Worm (Caenorhabditis elegans): Measurements from ENCODE around the gene mask-1.

DNA sequence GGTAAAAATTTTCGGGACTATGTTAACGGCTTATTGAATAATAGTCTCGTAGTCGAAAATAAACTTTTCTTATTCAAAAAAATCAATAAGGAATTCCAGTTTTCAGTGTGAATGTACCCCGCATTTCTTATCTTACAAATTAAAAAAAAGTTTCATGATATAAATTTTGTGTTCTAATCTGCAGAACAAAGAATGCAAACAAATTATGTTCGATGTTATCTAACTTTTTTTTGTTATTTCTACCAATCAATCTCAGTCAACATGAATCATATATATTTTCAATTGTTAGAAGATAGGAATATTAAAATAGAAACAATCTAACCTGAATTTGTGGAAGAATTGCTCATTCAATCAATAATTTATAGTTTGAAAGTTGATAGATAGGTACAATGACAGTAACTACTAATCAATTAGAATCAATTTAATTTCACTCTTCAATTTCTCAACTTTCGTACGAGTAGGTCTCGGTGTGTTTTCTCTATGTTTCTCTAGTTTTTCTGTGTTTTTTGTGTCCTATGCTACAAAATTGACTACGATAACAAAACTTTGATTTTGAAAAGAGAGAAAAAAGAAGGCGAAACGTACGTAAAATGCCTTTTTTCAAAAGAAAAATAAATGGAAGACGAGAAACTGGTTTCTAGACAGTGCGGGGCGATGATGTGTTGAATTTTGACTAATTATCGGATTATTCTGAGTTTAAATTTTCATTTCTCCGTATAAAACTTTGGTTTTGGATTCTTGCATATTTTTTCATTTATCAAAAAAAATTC, 24.6 kb upstream of the mask-1 start, which contains the start of the genes unc-43 and Y43C5B.3:
- no peak for TF ChIP-seq elt-1 (tag; optimal IDR thresholded peaks at IDR 0.05; ENCODE audit: borderline replicate concordance, insufficient read depth)
- no peak for TF ChIP-seq nhr-28 (tag; optimal IDR thresholded peaks at IDR 0.05)
- no peak for TF ChIP-seq unc-39 (tag; optimal IDR thresholded peaks at IDR 0.05)
- TF ChIP-seq pha-4 (tag; optimal IDR thresholded peaks at IDR 0.05): no peak
- no peak for TF ChIP-seq blmp-1 (tag; optimal IDR thresholded peaks at IDR 0.05)
- TF ChIP-seq mep-1 (tag; optimal IDR thresholded peaks at IDR 0.05): no peak

All from whole organism, mixed stage, embryonic.